Fruit fly (Drosophila melanogaster): ENCODE measurements around the gene CG11357.
A peak's percentile ranks its signal among the peaks of the same experiment; 100 is the strongest.

The CG11357 gene

dm6 chr3L:4533941-4534340 lies 7.9 kb upstream of the CG11357 start (continued):
- TF ChIP-seq az2 (GFP tag; optimal IDR thresholded peaks at IDR 0.05) (no peak), Fer3 (tag; optimal IDR thresholded peaks at IDR 0.05) (peak; percentile 23), CG14441 (GFP tag; IDR thresholded peaks at IDR 0.05) (peak; percentile 69), CG33213 (GFP tag; optimal IDR thresholded peaks at IDR 0.05) (no peak), CG16863 (GFP tag; optimal IDR thresholded peaks at IDR 0.05) (no peak), abd-A (tag; optimal IDR thresholded peaks at IDR 0.05) (peak; percentile 71), scrt (GFP tag; optimal IDR thresholded peaks at IDR 0.05) (no peak), CG10959 (GFP tag; IDR thresholded peaks at IDR 0.05) (no peak), Dip2 (GFP tag; IDR thresholded peaks at IDR 0.05) (no peak), CG16779 (GFP tag; IDR thresholded peaks at IDR 0.05) (no peak), Hey (tag; optimal IDR thresholded peaks at IDR 0.05) (no peak), exex (tag; optimal IDR thresholded peaks at IDR 0.05) (no peak), CG10565 (GFP tag; optimal IDR thresholded peaks at IDR 0.05) (no peak), Rfx (GFP tag; IDR thresholded peaks at IDR 0.05) (no peak), Atf-2 (GFP tag; optimal IDR thresholded peaks at IDR 0.05) (no peak), Ssrp (tag; optimal IDR thresholded peaks at IDR 0.05) (peak; percentile 11), Adf1 (GFP tag; IDR thresholded peaks at IDR 0.05) (no peak), Poxn (GFP tag; IDR thresholded peaks at IDR 0.05) (no peak), CG17186 (GFP tag; optimal IDR thresholded peaks at IDR 0.05) (no peak), Gug (GFP tag; IDR thresholded peaks at IDR 0.05) (no peak), CG14860 (GFP tag; IDR thresholded peaks at IDR 0.05; ENCODE audit: partially characterized antibody) (no peak), nmo (GFP tag; optimal IDR thresholded peaks at IDR 0.05) (peak; percentile 46), chm (GFP tag; IDR thresholded peaks at IDR 0.05) (no peak), sens-2 (GFP tag; IDR thresholded peaks at IDR 0.05) (no peak), CG4424 (GFP tag; optimal IDR thresholded peaks at IDR 0.05) (peak; percentile 7), Deaf1 (tag; optimal IDR thresholded peaks at IDR 0.05) (no peak), disco-r (GFP tag; optimal IDR thresholded peaks at IDR 0.05) (no peak), NC2α (GFP tag; optimal IDR thresholded peaks at IDR 0.05) (no peak), twi (tag; optimal IDR thresholded peaks at IDR 0.05) (no peak), CoRest (tag; optimal IDR thresholded peaks at IDR 0.05) (peak; percentile 31), CG34224 (GFP tag; IDR thresholded peaks at IDR 0.05; ENCODE audit: partially characterized antibody) (no peak), Gsc (GFP tag; IDR thresholded peaks at IDR 0.05) (no peak), wek (GFP tag; optimal IDR thresholded peaks at IDR 0.05) (no peak), Sin3A (optimal IDR thresholded peaks at IDR 0.05) (no peak), ftz-f1 (GFP tag; optimal IDR thresholded peaks at IDR 0.05) (no peak), Dek (tag; optimal IDR thresholded peaks at IDR 0.05) (no peak), dan (GFP tag; IDR thresholded peaks at IDR 0.05) (no peak), Dfd (GFP tag; optimal IDR thresholded peaks at IDR 0.05) (no peak), ac (GFP tag; optimal IDR thresholded peaks at IDR 0.05) (no peak), D19B (GFP tag; optimal IDR thresholded peaks at IDR 0.05) (no peak), CG8765 (GFP tag; IDR thresholded peaks at IDR 0.05) (no peak), Xrp1 (GFP tag; IDR thresholded peaks at IDR 0.05) (peak; percentile 37; the same call in 1 of the 2 replicates), fd3F (GFP tag; optimal IDR thresholded peaks at IDR 0.05) (no peak), CG2120 (GFP tag; optimal IDR thresholded peaks at IDR 0.05) (no peak), CG12942 (GFP tag; optimal IDR thresholded peaks at IDR 0.05) (no peak), tgo (GFP tag; IDR thresholded peaks at IDR 0.05) (peak; percentile 22; the same call in 1 of the 3 replicates), Antp (GFP tag; optimal IDR thresholded peaks at IDR 0.05) (no peak), odd (GFP tag; optimal IDR thresholded peaks at IDR 0.05) (no peak), CG9727 (GFP tag; optimal IDR thresholded peaks at IDR 0.05) (no peak), Sry-δ (GFP tag; optimal IDR thresholded peaks at IDR 0.05) (no peak), Vsx1 (GFP tag; optimal IDR thresholded peaks at IDR 0.05) (no peak), Abd-B (GFP tag; optimal IDR thresholded peaks at IDR 0.05) (peak; percentile 21), CG6765 (GFP tag; optimal IDR thresholded peaks at IDR 0.05) (no peak)

Data from whole organism, embryonic.